Worm (Caenorhabditis elegans): ENCODE data around the gene gcy-6.

gcy-6 gene

ce11 chrV:10320101-10320761 lies 6.4 kb upstream of the gcy-6 start, which contains the start of the genes gna-1 and B0024.13 (continued):
- TF ChIP-seq ceh-58 (GFP tag; IDR thresholded peaks at IDR 0.05): no peak
- TF ChIP-seq Y56A3A.18 (GFP tag; IDR thresholded peaks at IDR 0.05): no peak
- peak; percentile 26 for TF ChIP-seq ztf-18 (tag; optimal IDR thresholded peaks at IDR 0.05)
- TF ChIP-seq repo-1 (tag; optimal IDR thresholded peaks at IDR 0.05): no peak
- TF ChIP-seq die-1 (tag; optimal IDR thresholded peaks at IDR 0.05): no peak
- TF ChIP-seq sptf-2 (GFP tag; optimal IDR thresholded peaks at IDR 0.05): no peak
- TF ChIP-seq mes-4 (tag; optimal IDR thresholded peaks at IDR 0.05): no peak
- TF ChIP-seq ceh-79 (tag; optimal IDR thresholded peaks at IDR 0.05): no peak
- TF ChIP-seq Y79H2A.3 (GFP tag; conservative IDR thresholded peaks at IDR 0.05): no peak
- TF ChIP-seq ceh-91 (GFP tag; IDR thresholded peaks at IDR 0.05): peak; percentile 51; the same call in 1 of the 2 replicates
- TF ChIP-seq unc-130 (GFP tag; optimal IDR thresholded peaks at IDR 0.05): peak; percentile 47
- TF ChIP-seq C17E4.6 (GFP tag; IDR thresholded peaks at IDR 0.05): no peak
- TF ChIP-seq F33H1.4 (GFP tag; IDR thresholded peaks at IDR 0.05): peak; percentile 33; the same call in 1 of the 2 replicates
- peak; percentile 58 for TF ChIP-seq madf-6 (GFP tag; IDR thresholded peaks at IDR 0.05)
- TF ChIP-seq dox-1 (GFP tag; IDR thresholded peaks at IDR 0.05): peak; percentile 46
- TF ChIP-seq F57A8.1 (GFP tag; optimal IDR thresholded peaks at IDR 0.05): no peak
- no peak for TF ChIP-seq F55B11.4 (tag; optimal IDR thresholded peaks at IDR 0.05; ENCODE audit: borderline replicate concordance, insufficient read depth)
- TF ChIP-seq let-526 (GFP tag; IDR thresholded peaks at IDR 0.05): no peak
- no peak for TF ChIP-seq Y95B8A.8 (GFP tag; IDR thresholded peaks at IDR 0.05)
- TF ChIP-seq nhr-90 (tag; optimal IDR thresholded peaks at IDR 0.05): no peak
- TF ChIP-seq akir-1 (GFP tag; optimal IDR thresholded peaks at IDR 0.05): no peak
- 0 out of 2 replicates have a peak, but pooled peaks have one; percentile 9 for TF ChIP-seq hmg-1.2 (GFP tag; IDR thresholded peaks at IDR 0.05)
- TF ChIP-seq hmg-20 (GFP tag; IDR thresholded peaks at IDR 0.05): 0 out of 2 replicates have a peak, but pooled peaks have one; percentile 62
- no peak for TF ChIP-seq lin-35 (GFP tag; optimal IDR thresholded peaks at IDR 0.05)
- TF ChIP-seq ztf-25 (GFP tag; IDR thresholded peaks at IDR 0.05): no peak
- TF ChIP-seq F10E7.11 (tag; optimal IDR thresholded peaks at IDR 0.05): no peak
- no peak for TF ChIP-seq nhr-27 (tag; optimal IDR thresholded peaks at IDR 0.05)
- no peak for TF ChIP-seq snpc-4 (GFP tag; optimal IDR thresholded peaks at IDR 0.05)
- TF ChIP-seq snpc-4 (tag; optimal IDR thresholded peaks at IDR 0.05): peak in 2 of 4 experiments; percentile 10 to 39
- no peak for TF ChIP-seq cebp-1 (GFP tag; IDR thresholded peaks at IDR 0.05)
- no peak for TF ChIP-seq cebp-1 (tag; optimal IDR thresholded peaks at IDR 0.05)
- no peak for TF ChIP-seq F39B2.1 (GFP tag; IDR thresholded peaks at IDR 0.05)
- TF ChIP-seq hlh-12 (tag; optimal IDR thresholded peaks at IDR 0.05): no peak
- no peak for TF ChIP-seq nfyb-1 (GFP tag; IDR thresholded peaks at IDR 0.05)
- peak; percentile 27 for TF ChIP-seq madf-10 (tag; optimal IDR thresholded peaks at IDR 0.05)
- TF ChIP-seq lag-1 (GFP tag; IDR thresholded peaks at IDR 0.05): no peak
- no peak for TF ChIP-seq mel-28 (tag; optimal IDR thresholded peaks at IDR 0.05; ENCODE audit: borderline replicate concordance)
- no peak for TF ChIP-seq aptf-3 (GFP tag; IDR thresholded peaks at IDR 0.05)
- no peak for TF ChIP-seq T07F8.4 (tag; optimal IDR thresholded peaks at IDR 0.05)
- no peak for TF ChIP-seq snpc-1.1 (tag; optimal IDR thresholded peaks at IDR 0.05; ENCODE audit: insufficient read depth)
- TF ChIP-seq nfya-2 (GFP tag; IDR thresholded peaks at IDR 0.05): no peak
- peak; percentile 19 for TF ChIP-seq tlf-1 (GFP tag; optimal IDR thresholded peaks at IDR 0.05)
- TF ChIP-seq pha-4 (tag; optimal IDR thresholded peaks at IDR 0.05): no peak
- 0 out of 2 replicates have a peak, but pooled peaks have one; percentile 46 for TF ChIP-seq K11D2.4 (GFP tag; IDR thresholded peaks at IDR 0.05)
- no peak for TF ChIP-seq F57C9.4 (tag; optimal IDR thresholded peaks at IDR 0.05)
- no peak for TF ChIP-seq ztf-3 (GFP tag; optimal IDR thresholded peaks at IDR 0.05)
- no peak for TF ChIP-seq B0261.1 (tag; optimal IDR thresholded peaks at IDR 0.05)
- no peak for TF ChIP-seq attf-3 (GFP tag; conservative IDR thresholded peaks at IDR 0.05)

Measured in whole organism, young adult.